Fruit fly (Drosophila melanogaster) whole organism, embryonic: ENCODE measurements around the gene bark.

Source experiments
- Ada2b ChIP-seq: fragments of 200-800 bp; sonication (Bioruptor generic); IDR thresholded peaks from 2 replicates; pipeline ENCODE4 v1.3.6; 2022; ENCODE audit warnings: missing biosample characterization, missing genetic modification characterization
- Asciz ChIP-seq: fragments of 200-800 bp; sonication (Bioruptor generic); optimal IDR thresholded peaks from 2 replicates; lab custom pipeline; 2017; ENCODE audit warnings: missing biosample characterization, mild to moderate bottlenecking, missing genetic modification characterization, missing genetic modification reagents
- CG10274 ChIP-seq: fragments of 200-800 bp; sonication (Bioruptor generic); optimal IDR thresholded peaks from 3 replicates; lab custom pipeline; 2017; ENCODE audit warnings: missing biosample characterization, mild to moderate bottlenecking, missing genetic modification characterization
- CG11504 ChIP-seq: fragments of 200-800 bp; sonication (Bioruptor generic); optimal IDR thresholded peaks from 3 replicates; lab custom pipeline; 2019; ENCODE audit warnings: missing biosample characterization, mild to moderate bottlenecking, missing genetic modification characterization, moderate library complexity
- CG11696 ChIP-seq: fragments of 200-800 bp; sonication (Bioruptor generic); IDR thresholded peaks from 2 replicates; pipeline ENCODE4 v1.3.6; 2022; ENCODE audit warnings: missing biosample characterization, missing genetic modification characterization
- CG15269 ChIP-seq: fragments of 200-800 bp; sonication (Bioruptor generic); optimal IDR thresholded peaks from 2 replicates; lab custom pipeline; 2018; ENCODE audit warnings: missing biosample characterization, mild to moderate bottlenecking, missing genetic modification characterization, moderate library complexity
- CG15514 ChIP-seq: fragments of 200-800 bp; sonication (Bioruptor generic); optimal IDR thresholded peaks from 3 replicates; lab custom pipeline; 2017; ENCODE audit warnings: missing biosample characterization, missing genetic modification characterization, mild to moderate bottlenecking, moderate library complexity, missing genetic modification reagents
- CG17385 ChIP-seq: fragments of 200-800 bp; sonication (Bioruptor generic); optimal IDR thresholded peaks from 3 replicates; lab custom pipeline; 2018; ENCODE audit warnings: missing biosample characterization, mild to moderate bottlenecking, missing genetic modification characterization
- CG18599 ChIP-seq: fragments of 200-800 bp; sonication (Bioruptor generic); optimal IDR thresholded peaks from 3 replicates; lab custom pipeline; 2017; ENCODE audit warnings: missing biosample characterization, missing genetic modification characterization, mild to moderate bottlenecking, moderate library complexity, missing genetic modification reagents
- CG2120 ChIP-seq: fragments of 200-800 bp; sonication (Bioruptor generic); optimal IDR thresholded peaks from 3 replicates; lab custom pipeline; 2016; ENCODE audit warnings: missing biosample characterization, missing genetic modification characterization
- CG30403 ChIP-seq: fragments of 200-800 bp; sonication (Bioruptor generic); optimal IDR thresholded peaks from 3 replicates; lab custom pipeline; 2016; ENCODE audit warnings: missing biosample characterization, missing genetic modification characterization
- CG43689 ChIP-seq: fragments of 200-800 bp; sonication (Bioruptor generic); IDR thresholded peaks from 2 replicates; pipeline ENCODE4 v1.3.6; 2022; ENCODE audit warnings: missing biosample characterization, missing genetic modification characterization
- CG5245 ChIP-seq: fragments of 200-800 bp; sonication (Bioruptor generic); optimal IDR thresholded peaks from 3 replicates; lab custom pipeline; 2016; ENCODE audit warnings: missing biosample characterization, missing genetic modification characterization
- CG7839 ChIP-seq: fragments of 200-800 bp; sonication (Bioruptor generic); optimal IDR thresholded peaks from 3 replicates; lab custom pipeline; 2018; ENCODE audit warnings: missing biosample characterization, mild to moderate bottlenecking, missing genetic modification characterization, moderate library complexity
- CG9797 ChIP-seq: fragments of 200-800 bp; sonication (Bioruptor generic); optimal IDR thresholded peaks from 3 replicates; lab custom pipeline; 2018; ENCODE audit warnings: missing biosample characterization, mild to moderate bottlenecking, missing genetic modification characterization
- CoRest ChIP-seq: fragments of 200-800 bp; sonication (Bioruptor generic); optimal IDR thresholded peaks from 3 replicates; lab custom pipeline; 2018; ENCODE audit warnings: missing biosample characterization, mild to moderate bottlenecking, missing genetic modification characterization, moderate library complexity
- Doc2 ChIP-seq: fragments of 200-800 bp; sonication (Bioruptor generic); IDR thresholded peaks from 2 replicates; pipeline ENCODE4 v1.3.6; 2022; ENCODE audit warnings: missing biosample characterization, missing genetic modification characterization
- Ets97D ChIP-seq: fragments of 200-800 bp; sonication (Bioruptor generic); optimal IDR thresholded peaks from 3 replicates; lab custom pipeline; 2016; ENCODE audit warnings: missing biosample characterization, missing genetic modification characterization
- Fer1 ChIP-seq: fragments of 200-800 bp; sonication (Bioruptor generic); optimal IDR thresholded peaks from 2 replicates; lab custom pipeline; 2017; ENCODE audit warnings: missing biosample characterization, mild to moderate bottlenecking, missing genetic modification characterization
- Fer3 ChIP-seq: fragments of 200-800 bp; sonication (Bioruptor generic); optimal IDR thresholded peaks from 2 replicates; lab custom pipeline; 2018; ENCODE audit warnings: missing biosample characterization, mild to moderate bottlenecking, missing genetic modification characterization, moderate library complexity
- Hr51 ChIP-seq, 2 experiments: fragments of 200-800 bp; sonication (Bioruptor generic); optimal IDR thresholded peaks; 2 replicates in 1 of 2; 3 replicates in 1 of 2; lab custom pipeline; 2016 to 2018; ENCODE audit warnings: missing biosample characterization in 2 of 2, missing genetic modification characterization in 2 of 2, mild to moderate bottlenecking in 1 of 2, moderate library complexity in 1 of 2
- Jarid2 ChIP-seq: fragments of 200-800 bp; sonication (Bioruptor generic); optimal IDR thresholded peaks from 3 replicates; lab custom pipeline; 2017; ENCODE audit warnings: mild to moderate bottlenecking, missing biosample characterization, missing genetic modification reagents, missing genetic modification characterization
- Med ChIP-seq: fragments of 200-800 bp; sonication (Bioruptor generic); peaks from one replicate; lab custom pipeline; 2016; ENCODE audit warnings: missing biosample characterization, missing genetic modification characterization, mild to moderate bottlenecking, inconsistent platforms, moderate library complexity
- Nf-YB ChIP-seq: fragments of 200-800 bp; sonication (Bioruptor generic); optimal IDR thresholded peaks from 3 replicates; lab custom pipeline; 2019; ENCODE audit warnings: missing biosample characterization, mild to moderate bottlenecking, missing genetic modification characterization, moderate library complexity
- Oli ChIP-seq: fragments of 200-800 bp; sonication (Bioruptor generic); optimal IDR thresholded peaks from 2 replicates; lab custom pipeline; 2018; ENCODE audit warnings: missing biosample characterization, mild to moderate bottlenecking, missing genetic modification characterization, moderate library complexity
- PHDP ChIP-seq: fragments of 200-800 bp; sonication (Bioruptor generic); optimal IDR thresholded peaks from 3 replicates; lab custom pipeline; 2018; ENCODE audit warnings: missing biosample characterization, mild to moderate bottlenecking, missing genetic modification characterization, moderate library complexity
- Poxn ChIP-seq: fragments of 200-800 bp; sonication (Bioruptor generic); IDR thresholded peaks from 2 replicates; pipeline ENCODE4 v1.3.6; 2022; ENCODE audit warnings: missing biosample characterization, missing genetic modification characterization
- Sox102F ChIP-seq: fragments of 200-800 bp; sonication (Bioruptor generic); optimal IDR thresholded peaks from 2 replicates; lab custom pipeline; 2018; ENCODE audit warnings: missing biosample characterization, mild to moderate bottlenecking, missing genetic modification characterization, moderate library complexity
- Xbp1 ChIP-seq: fragments of 200-800 bp; sonication (Bioruptor generic); optimal IDR thresholded peaks from 3 replicates; lab custom pipeline; 2016; ENCODE audit warnings: missing biosample characterization, mild to moderate bottlenecking, missing genetic modification characterization
- abd-A ChIP-seq: fragments of 200-800 bp; sonication (Bioruptor generic); optimal IDR thresholded peaks from 3 replicates; lab custom pipeline; 2019; ENCODE audit warnings: missing biosample characterization, mild to moderate bottlenecking, missing genetic modification characterization, moderate library complexity
- chinmo ChIP-seq: fragments of 200-800 bp; sonication (Bioruptor generic); IDR thresholded peaks from 4 replicates; pipeline ENCODE4 v1.3.6; 2022; ENCODE audit warnings: missing biosample characterization, missing genetic modification characterization; ENCODE audit not compliant: partially characterized antibody
- cwo ChIP-seq: fragments of 200-800 bp; sonication (Bioruptor generic); optimal IDR thresholded peaks from 3 replicates; lab custom pipeline; 2017; ENCODE audit warnings: missing biosample characterization, missing genetic modification characterization, mild to moderate bottlenecking, moderate library complexity, missing genetic modification reagents
- dati ChIP-seq: fragments of 200-800 bp; sonication (Bioruptor generic); IDR thresholded peaks from 2 replicates; pipeline ENCODE4 v1.3.6; 2022; ENCODE audit warnings: missing biosample characterization, missing genetic modification characterization
- dmrt99B ChIP-seq: fragments of 200-800 bp; sonication (Bioruptor generic); optimal IDR thresholded peaks from 2 replicates; lab custom pipeline; 2018; ENCODE audit warnings: missing biosample characterization, mild to moderate bottlenecking, missing genetic modification characterization, moderate library complexity
- esg ChIP-seq: fragments of 200-800 bp; sonication (Bioruptor generic); conservative IDR thresholded peaks from 2 replicates; pipeline ENCODE4 v1.3.6; 2022; ENCODE audit warnings: missing biosample characterization, missing genetic modification characterization
- eve ChIP-seq, 2 experiments: fragments of >200 bp; optimal IDR thresholded peaks; 2 replicates each; lab custom pipeline; 2017; ENCODE audit warnings: missing biosample characterization in 2 of 2, missing genetic modification characterization in 2 of 2
- fd3F ChIP-seq: fragments of 200-800 bp; sonication (Bioruptor generic); optimal IDR thresholded peaks from 2 replicates; lab custom pipeline; 2018; ENCODE audit warnings: missing biosample characterization, mild to moderate bottlenecking, missing genetic modification characterization, moderate library complexity
- gem ChIP-seq: fragments of 200-800 bp; sonication (Bioruptor generic); optimal IDR thresholded peaks from 2 replicates; lab custom pipeline; 2019; ENCODE audit warnings: missing biosample characterization, mild to moderate bottlenecking, missing genetic modification characterization, moderate library complexity
- grau ChIP-seq: fragments of 200-800 bp; optimal IDR thresholded peaks from 3 replicates; lab custom pipeline; 2019; ENCODE audit warnings: missing biosample characterization, mild to moderate bottlenecking, missing genetic modification characterization, moderate library complexity
- gro ChIP-seq: fragments of 200-800 bp; sonication (Bioruptor generic); optimal IDR thresholded peaks from 2 replicates; lab custom pipeline; 2016; ENCODE audit warnings: missing biosample characterization, missing genetic modification characterization
- gt ChIP-seq: fragments of 200-800 bp; sonication (Bioruptor generic); IDR thresholded peaks from 2 replicates; pipeline ENCODE4 v1.3.6; 2022; ENCODE audit warnings: missing biosample characterization, missing genetic modification characterization
- h ChIP-seq: fragments of >200 bp; optimal IDR thresholded peaks from 2 replicates; lab custom pipeline; 2017
- inv ChIP-seq: fragments of 200-800 bp; sonication (Bioruptor generic); IDR thresholded peaks from 2 replicates; pipeline ENCODE4 v1.3.6; 2022; ENCODE audit warnings: missing biosample characterization, missing genetic modification characterization; ENCODE audit not compliant: partially characterized antibody
- lab ChIP-seq: fragments of 200-800 bp; sonication (Bioruptor generic); optimal IDR thresholded peaks from 3 replicates; lab custom pipeline; 2017; ENCODE audit warnings: missing biosample characterization, missing genetic modification characterization, mild to moderate bottlenecking, moderate library complexity, missing genetic modification reagents
- lilli ChIP-seq: fragments of 200-800 bp; sonication (Bioruptor generic); optimal IDR thresholded peaks from 3 replicates; lab custom pipeline; 2016; ENCODE audit warnings: missing biosample characterization, missing genetic modification characterization
- lmd ChIP-seq: fragments of 200-800 bp; sonication (Bioruptor generic); IDR thresholded peaks from 2 replicates; pipeline ENCODE4 v1.3.6; 2022; ENCODE audit warnings: missing biosample characterization, missing genetic modification characterization
- pfk ChIP-seq: fragments of 200-800 bp; sonication (Bioruptor generic); optimal IDR thresholded peaks from 2 replicates; lab custom pipeline; 2018; ENCODE audit warnings: missing biosample characterization, mild to moderate bottlenecking, missing genetic modification characterization, moderate library complexity
- slou ChIP-seq: fragments of 200-800 bp; sonication (Bioruptor generic); optimal IDR thresholded peaks from 3 replicates; lab custom pipeline; 2016; ENCODE audit warnings: missing biosample characterization, missing genetic modification characterization
- sqz ChIP-seq: fragments of 200-800 bp; sonication (Bioruptor generic); optimal IDR thresholded peaks from 3 replicates; lab custom pipeline; 2018; ENCODE audit warnings: missing biosample characterization, mild to moderate bottlenecking, missing genetic modification characterization

The bark gene

DNA sequence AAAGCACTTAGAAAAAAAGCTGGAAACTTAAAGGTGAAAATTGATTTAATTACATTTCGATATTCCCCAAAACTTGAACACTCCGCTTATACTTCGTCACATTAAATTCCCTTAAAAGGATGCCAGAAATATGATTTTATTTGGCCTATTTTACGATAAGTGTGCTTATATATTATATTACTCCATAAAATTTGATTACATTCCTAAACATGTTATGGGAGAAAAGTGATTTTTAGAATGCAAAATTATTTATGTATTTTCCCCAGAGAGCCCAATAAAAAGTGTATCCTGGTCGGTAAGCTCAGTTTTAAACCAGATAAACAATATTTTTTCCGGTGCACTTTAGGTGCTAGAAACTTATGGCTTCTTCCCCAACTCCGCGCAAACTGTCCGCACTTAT, 49.3 kb upstream of the bark start (continued):
- TF ChIP-seq Sox102F (GFP tag; lab: Kevin White, UChicago): peak; percentile 19
- TF ChIP-seq pfk (GFP tag; lab: Kevin White, UChicago): no peak
- TF ChIP-seq PHDP: no peak
- no peak for TF ChIP-seq chinmo (GFP tag; lab: Robert Waterston, UW)
- no peak for TF ChIP-seq fd3F
- no peak for TF ChIP-seq inv (GFP tag; lab: Robert Waterston, UW)
- TF ChIP-seq eve (GFP tag; optimal IDR thresholded peaks at IDR 0.05; lab: Kevin White, UChicago): peak in 1 of 2 experiments; percentile 22
- TF ChIP-seq CG10274: no peak
- TF ChIP-seq Jarid2: no peak
- TF ChIP-seq gt (GFP tag; lab: Robert Waterston, UW): no peak
- no peak for TF ChIP-seq CG5245 (GFP tag; lab: Kevin White, UChicago)
- no peak for TF ChIP-seq Nf-YB
- peak; percentile 30 for TF ChIP-seq dmrt99B
- no peak for TF ChIP-seq Oli (tag; lab: Kevin White, UChicago)
- peak; percentile 43 for TF ChIP-seq CG2120 (GFP tag; lab: Kevin White, UChicago)
- TF ChIP-seq CG15269 (tag; lab: Kevin White, UChicago): peak; percentile 29
- TF ChIP-seq sqz (GFP tag; lab: Kevin White, UChicago): no peak
- no peak for TF ChIP-seq CG43689 (GFP tag; lab: Robert Waterston, UW)
- TF ChIP-seq grau (tag; lab: Kevin White, UChicago): peak; percentile 35
- TF ChIP-seq CoRest (tag; lab: Kevin White, UChicago): peak; percentile 14
- TF ChIP-seq CG11504 (tag; lab: Kevin White, UChicago): peak; percentile 45

DNA sequence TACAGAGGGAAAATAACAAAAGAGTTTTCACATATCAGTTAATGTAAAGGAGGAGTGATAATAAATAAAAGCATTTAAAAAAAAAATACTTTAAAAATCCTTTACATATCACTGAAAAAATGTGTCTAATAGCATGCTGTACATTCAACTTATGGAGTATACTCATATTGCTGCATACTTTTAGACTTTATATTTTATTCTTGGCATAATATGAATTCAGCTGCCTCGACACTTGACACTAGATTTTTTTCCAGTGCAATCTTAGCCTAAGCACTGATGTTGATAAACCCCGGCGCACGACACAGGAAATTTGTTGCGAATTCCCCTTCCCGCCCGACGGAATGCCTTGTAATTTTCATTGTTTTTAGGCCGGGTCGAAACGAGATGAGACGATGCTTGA, 46.5 kb upstream of the bark start:
- TF ChIP-seq Fer1 (peak; percentile 39), cwo (GFP tag; lab: Kevin White, UChicago) (peak; percentile 12), Ada2b (GFP tag; lab: Robert Waterston, UW) (no peak), lab (GFP tag; lab: Kevin White, UChicago) (peak; percentile 62), Asciz (peak; percentile 12), Sox102F (GFP tag; lab: Kevin White, UChicago) (peak; percentile 29), CG9797 (GFP tag; lab: Kevin White, UChicago) (no peak), CG17385 (peak; percentile 20), Nf-YB (no peak), lilli (GFP tag; lab: Kevin White, UChicago) (peak; percentile 9), Oli (tag; lab: Kevin White, UChicago) (peak; percentile 35), gro (GFP tag; lab: Kevin White, UChicago) (peak; percentile 2), Fer3 (tag; lab: Kevin White, UChicago) (peak; percentile 12), Doc2 (GFP tag; lab: Robert Waterston, UW) (no peak), Poxn (GFP tag; lab: Robert Waterston, UW) (no peak), h (lab: Kevin White, UChicago) (no peak), Ets97D (GFP tag; lab: Kevin White, UChicago) (no peak), esg (GFP tag; lab: Robert Waterston, UW) (no peak), CG30403 (GFP tag; lab: Kevin White, UChicago) (peak; percentile 7), dati (GFP tag; lab: Robert Waterston, UW) (no peak), slou (peak; percentile 3), Med (GFP tag; lab: Kevin White, UChicago) (peak; percentile 75), abd-A (tag; lab: Kevin White, UChicago) (peak; percentile 25), Xbp1 (peak; percentile 17), CG7839 (tag; lab: Kevin White, UChicago) (peak; percentile 46), CG18599 (GFP tag; lab: Kevin White, UChicago) (peak; percentile 53), lmd (GFP tag; lab: Robert Waterston, UW) (peak; percentile 11; the same call in 1 of the 2 replicates), Hr51 (GFP tag; optimal IDR thresholded peaks at IDR 0.05; lab: Kevin White, UChicago) (peak in 1 of 2 experiments; percentile 33), CG15514 (peak; percentile 26), gem (tag; lab: Kevin White, UChicago) (peak; percentile 42), CG11696 (GFP tag; lab: Robert Waterston, UW) (no peak)
